Worm (Caenorhabditis elegans) whole organism, L4 larva: Measurements from ENCODE around the gene F54H12.5.

Experiments
- ama-1 ChIP-seq: fragments of 150-350 bp; optimal IDR thresholded peaks from 2 replicates; lab custom pipeline; 2014; ENCODE audit warnings: inconsistent platforms, mixed read lengths
- dpl-1 ChIP-seq: fragments of 150-350 bp; optimal IDR thresholded peaks from 2 replicates; lab custom pipeline; 2014; ENCODE audit warnings: missing biosample characterization, missing genetic modification reagents, missing genetic modification characterization
- lin-29 ChIP-seq: fragments of 200-800 bp; sonication (Bioruptor generic); IDR thresholded peaks from 2 replicates; pipeline ENCODE4 v1.3.6; 2022; ENCODE audit warnings: missing genetic modification reagents, missing genetic modification characterization, missing compliant biosample characterization
- nhr-237 ChIP-seq: sonication (generic microtip); optimal IDR thresholded peaks from 2 replicates; lab custom pipeline; 2017; ENCODE audit warnings: missing biosample characterization, missing genetic modification characterization
- nhr-28 ChIP-seq: fragments of 150-350 bp; optimal IDR thresholded peaks from 2 replicates; lab custom pipeline; 2014; ENCODE audit warnings: missing biosample characterization, missing genetic modification characterization
- pha-4 ChIP-seq, 2 experiments: fragments of 150-350 bp in 1 of 2; fragments of 200-800 bp in 1 of 2; sonication (Bioruptor generic) in 1 of 2; IDR thresholded peaks in 1 of 2; optimal IDR thresholded peaks in 1 of 2; 2 replicates each; pipeline versions ENCODE4 v1.3.6 to Lab custom; 2014 to 2022; ENCODE audit warnings: missing genetic modification characterization in 2 of 2, missing genetic modification reagents in 2 of 2, missing biosample characterization in 1 of 2, missing compliant biosample characterization in 1 of 2
- ztf-11 ChIP-seq: fragments of 150-350 bp; optimal IDR thresholded peaks from 2 replicates; lab custom pipeline; 2014; ENCODE audit warnings: missing biosample characterization, missing genetic modification characterization

ce11 chrIII:7940819-7941218, 31.1 kb downstream of the F54H12.5 start, which contains the start of gene C29E4.12:
- TF ChIP-seq ama-1 (lab: Kevin White, UChicago), result no peak
- peak; percentile 52 for TF ChIP-seq nhr-28 (tag; lab: Kevin White, UChicago)
- TF ChIP-seq lin-29 (GFP tag; lab: Robert Waterston, UW), result no peak
- TF ChIP-seq nhr-237, result no peak
- peak; percentile 96 for TF ChIP-seq dpl-1 (GFP tag; lab: Kevin White, UChicago)
- TF ChIP-seq pha-4 (GFP tag; IDR thresholded peaks at IDR 0.05; lab: Robert Waterston, UW), result no peak
- TF ChIP-seq pha-4 (tag; optimal IDR thresholded peaks at IDR 0.05; lab: Kevin White, UChicago), result no peak
- TF ChIP-seq ztf-11 (tag; lab: Kevin White, UChicago), result no peak
